Worm (Caenorhabditis elegans) whole organism, L3 larva: Measurements from ENCODE around the gene skr-21.

Experiments
- ZK546.5 ChIP-seq: sonication (generic microtip); optimal IDR thresholded peaks from 2 replicates; lab custom pipeline; 2017; ENCODE audit warnings: missing biosample characterization, missing genetic modification characterization
- ama-1 ChIP-seq: fragments of 150-350 bp; optimal IDR thresholded peaks from 2 replicates; lab custom pipeline; 2018
- ceh-16 ChIP-seq: sonication (generic microtip); optimal IDR thresholded peaks from 2 replicates; lab custom pipeline; 2017; ENCODE audit warnings: missing biosample characterization, missing genetic modification characterization
- daf-12 ChIP-seq: fragments of 150-350 bp; optimal IDR thresholded peaks from 2 replicates; lab custom pipeline; 2014; ENCODE audit warnings: missing biosample characterization, missing genetic modification reagents, missing genetic modification characterization
- egl-27 ChIP-seq: sonication (generic microtip); optimal IDR thresholded peaks from 4 replicates; lab custom pipeline; 2017; ENCODE audit warnings: missing biosample characterization, missing genetic modification reagents, missing genetic modification characterization
- elt-1 ChIP-seq: fragments of 150-350 bp; optimal IDR thresholded peaks from 2 replicates; lab custom pipeline; 2014; ENCODE audit warnings: missing biosample characterization, missing genetic modification characterization
- eor-1 ChIP-seq, 2 experiments: fragments of 150-350 bp; optimal IDR thresholded peaks; 2 replicates each; lab custom pipeline; 2014 to 2018; ENCODE audit warnings: missing biosample characterization in 2 of 2, missing genetic modification characterization in 2 of 2
- fos-1 ChIP-seq: fragments of 150-350 bp; optimal IDR thresholded peaks from 2 replicates; lab custom pipeline; 2014; ENCODE audit warnings: missing biosample characterization, missing genetic modification characterization
- lin-39 ChIP-seq: fragments of 150-350 bp; optimal IDR thresholded peaks from 2 replicates; lab custom pipeline; 2018; ENCODE audit warnings: missing biosample characterization, missing genetic modification reagents, missing genetic modification characterization
- nhr-23 ChIP-seq: fragments of 150-350 bp; optimal IDR thresholded peaks from 2 replicates; lab custom pipeline; 2014; ENCODE audit warnings: missing biosample characterization, missing genetic modification reagents, missing genetic modification characterization
- nhr-237 ChIP-seq: fragments of 150-350 bp; optimal IDR thresholded peaks from 2 replicates; lab custom pipeline; 2014; ENCODE audit warnings: missing biosample characterization, missing genetic modification characterization
- unc-39 ChIP-seq: sonication (generic microtip); optimal IDR thresholded peaks from 4 replicates; lab custom pipeline; 2017; ENCODE audit warnings: missing biosample characterization, missing genetic modification characterization
- ztf-11 ChIP-seq: fragments of 150-350 bp; optimal IDR thresholded peaks from 2 replicates; lab custom pipeline; 2014; ENCODE audit warnings: missing biosample characterization, missing genetic modification characterization

ce11 chrX:13209026-13209425 lies 17.4 kb downstream of the skr-21 start:
- TF ChIP-seq ZK546.5 (tag; lab: Kevin White, UChicago) (no peak), ama-1 (lab: Kevin White, UChicago) (no peak), nhr-237 (no peak), elt-1 (no peak), fos-1 (tag; lab: Kevin White, UChicago) (no peak), lin-39 (no peak), nhr-23 (no peak), daf-12 (no peak), ceh-16 (no peak), eor-1 (tag; optimal IDR thresholded peaks at IDR 0.05; lab: Kevin White, UChicago) (no peak), egl-27 (tag; lab: Kevin White, UChicago) (no peak), unc-39 (tag; lab: Kevin White, UChicago) (no peak), ztf-11 (tag; lab: Kevin White, UChicago) (no peak)
